Fruit fly (Drosophila melanogaster) whole organism, embryonic: Measurements from ENCODE around the gene CG31675.
A peak's percentile ranks its signal among the peaks of the same experiment; 100 is the strongest.

Experiments
- Atf6 ChIP-seq: fragments of 200-800 bp; sonication (Bioruptor generic); IDR thresholded peaks from 2 replicates; pipeline ENCODE4 v1.3.6; 2022; ENCODE audit warnings: missing biosample characterization, missing genetic modification characterization
- CG13123 ChIP-seq: fragments of 200-800 bp; sonication (Bioruptor generic); optimal IDR thresholded peaks from 2 replicates; lab custom pipeline; 2016; ENCODE audit warnings: missing biosample characterization, missing genetic modification characterization
- CG14014 ChIP-seq: fragments of 200-800 bp; sonication (Bioruptor generic); IDR thresholded peaks from 2 replicates; pipeline ENCODE4 v1.3.6; 2022; ENCODE audit warnings: missing biosample characterization, missing genetic modification characterization
- CG14710 ChIP-seq: fragments of 200-800 bp; sonication (Bioruptor generic); optimal IDR thresholded peaks from 3 replicates; lab custom pipeline; 2019; ENCODE audit warnings: missing biosample characterization, mild to moderate bottlenecking, missing genetic modification characterization, moderate library complexity
- CG15269 ChIP-seq: fragments of 200-800 bp; sonication (Bioruptor generic); optimal IDR thresholded peaks from 2 replicates; lab custom pipeline; 2018; ENCODE audit warnings: missing biosample characterization, mild to moderate bottlenecking, missing genetic modification characterization, moderate library complexity
- CG1602 ChIP-seq: fragments of 200-800 bp; sonication (Bioruptor generic); optimal IDR thresholded peaks from 3 replicates; lab custom pipeline; 2016; ENCODE audit warnings: missing biosample characterization, missing genetic modification characterization
- CG1603 ChIP-seq: fragments of 200-800 bp; sonication (Bioruptor generic); optimal IDR thresholded peaks from 2 replicates; lab custom pipeline; 2019; ENCODE audit warnings: missing biosample characterization, mild to moderate bottlenecking, missing genetic modification characterization, moderate library complexity
- CG17361 ChIP-seq: fragments of 200-800 bp; sonication (Bioruptor generic); IDR thresholded peaks from 3 replicates; pipeline ENCODE4 v1.3.6; 2022; ENCODE audit warnings: missing biosample characterization, missing genetic modification characterization
- CG18262 ChIP-seq: fragments of 200-800 bp; optimal IDR thresholded peaks from 3 replicates; lab custom pipeline; 2019; ENCODE audit warnings: missing biosample characterization, mild to moderate bottlenecking, missing genetic modification characterization, moderate library complexity
- CG18619 ChIP-seq: fragments of 200-800 bp; sonication (Bioruptor generic); optimal IDR thresholded peaks from 3 replicates; lab custom pipeline; 2017; ENCODE audit warnings: missing biosample characterization, mild to moderate bottlenecking, missing genetic modification characterization
- CG2120 ChIP-seq: fragments of 200-800 bp; sonication (Bioruptor generic); optimal IDR thresholded peaks from 3 replicates; lab custom pipeline; 2016; ENCODE audit warnings: missing biosample characterization, missing genetic modification characterization
- CG2202 ChIP-seq: fragments of 200-800 bp; sonication (Bioruptor generic); optimal IDR thresholded peaks from 2 replicates; lab custom pipeline; 2018; ENCODE audit warnings: missing biosample characterization, mild to moderate bottlenecking, missing genetic modification characterization
- CG30403 ChIP-seq: fragments of 200-800 bp; sonication (Bioruptor generic); optimal IDR thresholded peaks from 3 replicates; lab custom pipeline; 2016; ENCODE audit warnings: missing biosample characterization, missing genetic modification characterization
- CG31224 ChIP-seq: fragments of 200-800 bp; sonication (Bioruptor generic); IDR thresholded peaks from 2 replicates; pipeline ENCODE4 v1.3.6; 2022; ENCODE audit warnings: missing biosample characterization, missing genetic modification characterization
- CG4424 ChIP-seq: fragments of 200-800 bp; sonication (Bioruptor generic); optimal IDR thresholded peaks from 3 replicates; lab custom pipeline; 2016; ENCODE audit warnings: missing biosample characterization, missing genetic modification characterization
- CG7839 ChIP-seq: fragments of 200-800 bp; sonication (Bioruptor generic); optimal IDR thresholded peaks from 3 replicates; lab custom pipeline; 2018; ENCODE audit warnings: missing biosample characterization, mild to moderate bottlenecking, missing genetic modification characterization, moderate library complexity
- Dad ChIP-seq: fragments of 200-800 bp; sonication (Bioruptor generic); optimal IDR thresholded peaks from 3 replicates; lab custom pipeline; 2016; ENCODE audit warnings: missing biosample characterization, missing genetic modification characterization
- Dek ChIP-seq: fragments of 200-800 bp; sonication (Bioruptor generic); optimal IDR thresholded peaks from 3 replicates; lab custom pipeline; 2019; ENCODE audit warnings: missing biosample characterization, mild to moderate bottlenecking, missing genetic modification characterization, moderate library complexity
- Hmr ChIP-seq: fragments of 200-800 bp; sonication (Bioruptor generic); optimal IDR thresholded peaks from 3 replicates; lab custom pipeline; 2017; ENCODE audit warnings: mild to moderate bottlenecking, missing biosample characterization, missing genetic modification reagents, missing genetic modification characterization
- Lim3 ChIP-seq: fragments of 200-800 bp; sonication (Bioruptor generic); IDR thresholded peaks from 2 replicates; pipeline ENCODE4 v1.3.6; 2022; ENCODE audit warnings: missing biosample characterization, missing genetic modification characterization
- Lpt ChIP-seq: fragments of >200 bp; optimal IDR thresholded peaks from 2 replicates; lab custom pipeline; 2018; ENCODE audit warnings: missing biosample characterization, missing genetic modification characterization
- Med ChIP-seq: fragments of 200-800 bp; sonication (Bioruptor generic); peaks from one replicate; lab custom pipeline; 2016; ENCODE audit warnings: missing biosample characterization, missing genetic modification characterization, mild to moderate bottlenecking, inconsistent platforms, moderate library complexity
- Mrtf ChIP-seq: fragments of 200-800 bp; sonication (Bioruptor generic); IDR thresholded peaks from 3 replicates; pipeline ENCODE4 v1.3.6; 2022; ENCODE audit warnings: missing biosample characterization, missing genetic modification characterization
- Oli ChIP-seq: fragments of 200-800 bp; sonication (Bioruptor generic); optimal IDR thresholded peaks from 2 replicates; lab custom pipeline; 2018; ENCODE audit warnings: missing biosample characterization, mild to moderate bottlenecking, missing genetic modification characterization, moderate library complexity
- Spps ChIP-seq: fragments of 200-800 bp; sonication (Bioruptor generic); optimal IDR thresholded peaks from 2 replicates; lab custom pipeline; 2018; ENCODE audit warnings: missing biosample characterization, mild to moderate bottlenecking, missing genetic modification characterization
- bcd ChIP-seq: fragments of 200-800 bp; sonication (Bioruptor generic); optimal IDR thresholded peaks from 2 replicates; lab custom pipeline; 2017; ENCODE audit warnings: missing biosample characterization, mild to moderate bottlenecking, missing genetic modification characterization
- bsh ChIP-seq, 2 experiments: fragments of 200-800 bp; sonication (Bioruptor generic); optimal IDR thresholded peaks; 2 replicates each; lab custom pipeline; 2017 to 2018; ENCODE audit warnings: mild to moderate bottlenecking in 2 of 2, missing biosample characterization in 2 of 2, missing genetic modification characterization in 2 of 2, moderate library complexity in 1 of 2
- cad ChIP-seq: fragments of >200 bp; optimal IDR thresholded peaks from 2 replicates; lab custom pipeline; 2017; ENCODE audit warnings: missing biosample characterization, missing genetic modification characterization
- ci ChIP-seq: fragments of 200-800 bp; sonication (Bioruptor generic); IDR thresholded peaks from 3 replicates; pipeline ENCODE4 v1.3.6; 2022; ENCODE audit warnings: missing biosample characterization, missing genetic modification characterization
- danr ChIP-seq: fragments of 200-800 bp; sonication (Bioruptor generic); IDR thresholded peaks from 2 replicates; pipeline ENCODE4 v1.3.6; 2022; ENCODE audit warnings: missing biosample characterization, missing genetic modification characterization
- disco-r ChIP-seq: fragments of 200-800 bp; sonication (Bioruptor generic); optimal IDR thresholded peaks from 2 replicates; lab custom pipeline; 2016; ENCODE audit warnings: missing biosample characterization, missing genetic modification characterization
- dmrt99B ChIP-seq: fragments of 200-800 bp; sonication (Bioruptor generic); optimal IDR thresholded peaks from 2 replicates; lab custom pipeline; 2018; ENCODE audit warnings: missing biosample characterization, mild to moderate bottlenecking, missing genetic modification characterization, moderate library complexity
- grau ChIP-seq: fragments of 200-800 bp; optimal IDR thresholded peaks from 3 replicates; lab custom pipeline; 2019; ENCODE audit warnings: missing biosample characterization, mild to moderate bottlenecking, missing genetic modification characterization, moderate library complexity
- gro ChIP-seq: fragments of 200-800 bp; sonication (Bioruptor generic); optimal IDR thresholded peaks from 2 replicates; lab custom pipeline; 2016; ENCODE audit warnings: missing biosample characterization, missing genetic modification characterization
- ind ChIP-seq: fragments of 200-800 bp; sonication (Bioruptor generic); optimal IDR thresholded peaks from 3 replicates; lab custom pipeline; 2016; ENCODE audit warnings: missing biosample characterization, missing genetic modification characterization
- kay ChIP-seq: fragments of 200-800 bp; sonication (Bioruptor generic); optimal IDR thresholded peaks from 2 replicates; lab custom pipeline; 2016; ENCODE audit warnings: missing biosample characterization, missing genetic modification characterization
- klu ChIP-seq: fragments of 200-800 bp; sonication (Bioruptor generic); IDR thresholded peaks from 2 replicates; pipeline ENCODE4 v1.3.6; 2022; ENCODE audit warnings: missing biosample characterization, missing genetic modification characterization
- lab ChIP-seq: fragments of 200-800 bp; sonication (Bioruptor generic); optimal IDR thresholded peaks from 3 replicates; lab custom pipeline; 2017; ENCODE audit warnings: missing biosample characterization, missing genetic modification characterization, mild to moderate bottlenecking, moderate library complexity, missing genetic modification reagents
- maf-S ChIP-seq: fragments of 200-800 bp; sonication (Bioruptor generic); optimal IDR thresholded peaks from 2 replicates; lab custom pipeline; 2016; ENCODE audit warnings: missing biosample characterization, missing genetic modification characterization
- mam ChIP-seq: fragments of 200-800 bp; sonication (Bioruptor generic); optimal IDR thresholded peaks from 3 replicates; lab custom pipeline; 2016; ENCODE audit warnings: missing biosample characterization, missing genetic modification characterization
- nmo ChIP-seq: fragments of 200-800 bp; sonication (Bioruptor generic); optimal IDR thresholded peaks from 2 replicates; lab custom pipeline; 2018; ENCODE audit warnings: missing biosample characterization, mild to moderate bottlenecking, missing genetic modification characterization, moderate library complexity
- phol ChIP-seq: fragments of 200-800 bp; sonication (Bioruptor generic); optimal IDR thresholded peaks from 3 replicates; lab custom pipeline; 2018; ENCODE audit warnings: missing biosample characterization, mild to moderate bottlenecking, missing genetic modification characterization, moderate library complexity
- prd ChIP-seq, 3 experiments: fragments of >200 bp in 2 of 3; fragments of 200-800 bp in 1 of 3; sonication (Bioruptor generic) in 1 of 3; optimal IDR thresholded peaks in 2 of 3; IDR thresholded peaks in 1 of 3; 2 replicates in 2 of 3; 3 replicates in 1 of 3; pipeline versions ENCODE4 v1.3.6 to Lab custom; 2017 to 2022; ENCODE audit warnings: missing biosample characterization in 1 of 3, missing genetic modification characterization in 1 of 3
- ranshi ChIP-seq: fragments of 200-800 bp; sonication (Bioruptor generic); IDR thresholded peaks from 2 replicates; pipeline ENCODE4 v1.3.6; 2022; ENCODE audit warnings: missing biosample characterization, missing genetic modification characterization
- so ChIP-seq: fragments of 200-800 bp; sonication (Bioruptor generic); IDR thresholded peaks from 3 replicates; pipeline ENCODE4 v1.3.6; 2022; ENCODE audit warnings: missing biosample characterization, missing genetic modification characterization
- sug ChIP-seq: fragments of 200-800 bp; optimal IDR thresholded peaks from 2 replicates; lab custom pipeline; 2019; ENCODE audit warnings: missing biosample characterization, mild to moderate bottlenecking, missing genetic modification characterization, moderate library complexity
- tio ChIP-seq: fragments of 200-800 bp; sonication (Bioruptor generic); optimal IDR thresholded peaks from 2 replicates; lab custom pipeline; 2017; ENCODE audit warnings: missing biosample characterization, missing genetic modification characterization, inconsistent platforms
- tup ChIP-seq: fragments of 200-800 bp; sonication (Bioruptor generic); optimal IDR thresholded peaks from 2 replicates; lab custom pipeline; 2016; ENCODE audit warnings: missing biosample characterization, mild to moderate bottlenecking, missing genetic modification characterization, moderate library complexity
- unpg ChIP-seq: fragments of 200-800 bp; sonication (Bioruptor generic); optimal IDR thresholded peaks from 3 replicates; lab custom pipeline; 2018; ENCODE audit warnings: missing biosample characterization, mild to moderate bottlenecking, missing genetic modification characterization, moderate library complexity
- zen2 ChIP-seq: fragments of 200-800 bp; sonication (Bioruptor generic); IDR thresholded peaks from 3 replicates; pipeline ENCODE4 v1.3.6; 2022; ENCODE audit warnings: missing biosample characterization, missing genetic modification characterization; ENCODE audit not compliant: partially characterized antibody

CG31675 gene

DNA sequence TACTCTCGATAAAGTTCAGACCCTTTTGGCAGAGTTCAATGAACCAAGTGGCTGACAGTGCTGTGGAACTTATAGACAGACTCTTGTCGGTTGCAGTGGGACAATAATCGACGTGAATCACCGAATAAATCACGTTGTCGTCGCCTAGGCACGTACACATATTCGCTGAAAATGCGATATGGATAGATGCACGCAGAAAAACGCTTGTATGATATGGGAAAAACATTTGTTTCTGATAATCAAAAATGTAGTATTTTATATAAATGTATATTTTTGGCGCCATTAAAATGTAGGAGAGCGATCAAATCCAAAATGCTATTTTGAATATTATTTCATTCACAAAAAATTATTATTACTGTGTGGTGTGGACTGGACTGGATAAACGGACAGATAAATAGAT is 47.7 kb downstream of the CG31675 start (continued):
- no peak for TF ChIP-seq prd (optimal IDR thresholded peaks at IDR 0.05; lab: Kevin White, UChicago)
- peak; percentile 63 for TF ChIP-seq prd (GFP tag; IDR thresholded peaks at IDR 0.05; lab: Robert Waterston, UW)
- no peak for TF ChIP-seq Mrtf (GFP tag; lab: Robert Waterston, UW)
- no peak for TF ChIP-seq Lim3 (GFP tag; lab: Robert Waterston, UW)
- 0 out of 2 replicates have a peak, but pooled peaks have one; percentile 8 for TF ChIP-seq klu
- TF ChIP-seq unpg (GFP tag; lab: Kevin White, UChicago), result peak; percentile 53
- TF ChIP-seq CG17361 (GFP tag; lab: Robert Waterston, UW), result 0 out of 3 replicates have a peak, but pooled peaks have one; percentile 27
- no peak for TF ChIP-seq tup (GFP tag; lab: Kevin White, UChicago)
- TF ChIP-seq Lpt (GFP tag; lab: Kevin White, UChicago), result no peak
- peak; percentile 30 for TF ChIP-seq CG15269 (tag; lab: Kevin White, UChicago)
- TF ChIP-seq CG30403, result peak; percentile 41
- TF ChIP-seq bsh (GFP tag; optimal IDR thresholded peaks at IDR 0.05; lab: Kevin White, UChicago), result peak in 1 of 2 experiments; percentile 61
- no peak for TF ChIP-seq CG2202 (tag; lab: Kevin White, UChicago)
- TF ChIP-seq grau (tag; lab: Kevin White, UChicago), result peak; percentile 18
- TF ChIP-seq Hmr (GFP tag; lab: Kevin White, UChicago), result peak; percentile 60
- TF ChIP-seq ranshi (GFP tag; lab: Robert Waterston, UW), result 0 out of 2 replicates have a peak, but pooled peaks have one; percentile 31
- peak; percentile 5 for TF ChIP-seq CG14710 (tag; lab: Kevin White, UChicago)
- TF ChIP-seq ci (GFP tag; lab: Robert Waterston, UW), result peak; percentile 54; the same call in 1 of the 3 replicates
- peak; percentile 71 for TF ChIP-seq lab
- TF ChIP-seq Atf6, result peak; percentile 39; the same call in 1 of the 2 replicates
- peak; percentile 39 for TF ChIP-seq Oli
- peak; percentile 14 for TF ChIP-seq CG2120
- TF ChIP-seq sug (tag; lab: Kevin White, UChicago), result no peak
- no peak for TF ChIP-seq Spps
- peak; percentile 47 for TF ChIP-seq ind (GFP tag; lab: Kevin White, UChicago)
- peak; percentile 2 for TF ChIP-seq bcd
- no peak for TF ChIP-seq CG14014 (GFP tag; lab: Robert Waterston, UW)
- no peak for TF ChIP-seq zen2 (GFP tag; lab: Robert Waterston, UW)
- TF ChIP-seq CG7839 (tag; lab: Kevin White, UChicago), result peak; percentile 47
- TF ChIP-seq gro (GFP tag; lab: Kevin White, UChicago), result no peak
- TF ChIP-seq CG18619 (GFP tag; lab: Kevin White, UChicago), result peak; percentile 25
- TF ChIP-seq danr (GFP tag; lab: Robert Waterston, UW), result no peak
- TF ChIP-seq disco-r (GFP tag; lab: Kevin White, UChicago), result no peak
- TF ChIP-seq so (GFP tag; lab: Robert Waterston, UW), result peak; percentile 67; the same call in 2 of the 3 replicates
- peak; percentile 12 for TF ChIP-seq nmo
- no peak for TF ChIP-seq maf-S (GFP tag; lab: Kevin White, UChicago)
- no peak for TF ChIP-seq Med (GFP tag; lab: Kevin White, UChicago)
- TF ChIP-seq tio (GFP tag; lab: Kevin White, UChicago), result peak; percentile 47
- peak; percentile 36 for TF ChIP-seq CG18262 (tag; lab: Kevin White, UChicago)
- TF ChIP-seq CG13123 (GFP tag; lab: Kevin White, UChicago), result no peak
- TF ChIP-seq dmrt99B, result peak; percentile 65
- TF ChIP-seq CG1603, result peak; percentile 24
- TF ChIP-seq CG4424, result peak; percentile 30
- TF ChIP-seq CG31224 (GFP tag; lab: Robert Waterston, UW), result no peak
- TF ChIP-seq CG1602 (GFP tag; lab: Kevin White, UChicago), result no peak
- no peak for TF ChIP-seq cad (GFP tag; lab: Kevin White, UChicago)
- TF ChIP-seq Dad (GFP tag; lab: Kevin White, UChicago), result no peak
- TF ChIP-seq phol (tag; lab: Kevin White, UChicago), result peak; percentile 50
- peak; percentile 14 for TF ChIP-seq mam (GFP tag; lab: Kevin White, UChicago)
- peak; percentile 19 for TF ChIP-seq kay (GFP tag; lab: Kevin White, UChicago)
- no peak for TF ChIP-seq Dek (tag; lab: Kevin White, UChicago)
